Worm (Caenorhabditis elegans): ENCODE data around the gene F58F12.4.

F58F12.4 gene

ce11 chrII:6343893-6344292 lies 42.7 kb upstream of the F58F12.4 start, which contains the start of gene txt-18 (continued):
- no peak for TF ChIP-seq ceh-16 (tag; optimal IDR thresholded peaks at IDR 0.05)
- peak; percentile 17 for TF ChIP-seq egl-27 (tag; optimal IDR thresholded peaks at IDR 0.05)
- TF ChIP-seq nhr-11 (tag; optimal IDR thresholded peaks at IDR 0.05) = no peak
- TF ChIP-seq ztf-11 (tag; optimal IDR thresholded peaks at IDR 0.05) = no peak
- TF ChIP-seq Y55F3AM.14 (GFP tag; optimal IDR thresholded peaks at IDR 0.05) = no peak
- TF ChIP-seq snpc-4 (tag; optimal IDR thresholded peaks at IDR 0.05) = no peak
- no peak for TF ChIP-seq zag-1 (tag; optimal IDR thresholded peaks at IDR 0.05)
- TF ChIP-seq mab-5 (tag; optimal IDR thresholded peaks at IDR 0.05) = no peak
- no peak for TF ChIP-seq unc-39 (tag; optimal IDR thresholded peaks at IDR 0.05)
- no peak for TF ChIP-seq lin-13 (GFP tag; optimal IDR thresholded peaks at IDR 0.05)
- peak; percentile 13 for TF ChIP-seq F13H6.1 (tag; optimal IDR thresholded peaks at IDR 0.05)
- no peak for TF ChIP-seq ceh-82 (tag; optimal IDR thresholded peaks at IDR 0.05)
- peak; percentile 59 for TF ChIP-seq nhr-129 (tag; optimal IDR thresholded peaks at IDR 0.05)
- TF ChIP-seq lsy-2 (tag; optimal IDR thresholded peaks at IDR 0.05) = peak in 1 of 2 experiments; percentile 34
- no peak for TF ChIP-seq nhr-237 (tag; optimal IDR thresholded peaks at IDR 0.05)
- TF ChIP-seq nhr-25 (tag; optimal IDR thresholded peaks at IDR 0.05) = peak; percentile 72

ce11 chrII:6344513-6344912 lies 42.1 kb upstream of the F58F12.4 start:
- TF ChIP-seq mdl-1 (tag; optimal IDR thresholded peaks at IDR 0.05) (no peak), lin-13 (GFP tag; optimal IDR thresholded peaks at IDR 0.05) (no peak), nhr-10 (tag; optimal IDR thresholded peaks at IDR 0.05) (no peak), nhr-237 (tag; optimal IDR thresholded peaks at IDR 0.05) (no peak), sem-4 (tag; optimal IDR thresholded peaks at IDR 0.05) (no peak), sma-9 (GFP tag; optimal IDR thresholded peaks at IDR 0.05) (no peak), sma-9 (tag; optimal IDR thresholded peaks at IDR 0.05) (no peak), ztf-11 (tag; optimal IDR thresholded peaks at IDR 0.05) (no peak), ztf-1 (GFP tag; conservative IDR thresholded peaks at IDR 0.05) (no peak)

DNA sequence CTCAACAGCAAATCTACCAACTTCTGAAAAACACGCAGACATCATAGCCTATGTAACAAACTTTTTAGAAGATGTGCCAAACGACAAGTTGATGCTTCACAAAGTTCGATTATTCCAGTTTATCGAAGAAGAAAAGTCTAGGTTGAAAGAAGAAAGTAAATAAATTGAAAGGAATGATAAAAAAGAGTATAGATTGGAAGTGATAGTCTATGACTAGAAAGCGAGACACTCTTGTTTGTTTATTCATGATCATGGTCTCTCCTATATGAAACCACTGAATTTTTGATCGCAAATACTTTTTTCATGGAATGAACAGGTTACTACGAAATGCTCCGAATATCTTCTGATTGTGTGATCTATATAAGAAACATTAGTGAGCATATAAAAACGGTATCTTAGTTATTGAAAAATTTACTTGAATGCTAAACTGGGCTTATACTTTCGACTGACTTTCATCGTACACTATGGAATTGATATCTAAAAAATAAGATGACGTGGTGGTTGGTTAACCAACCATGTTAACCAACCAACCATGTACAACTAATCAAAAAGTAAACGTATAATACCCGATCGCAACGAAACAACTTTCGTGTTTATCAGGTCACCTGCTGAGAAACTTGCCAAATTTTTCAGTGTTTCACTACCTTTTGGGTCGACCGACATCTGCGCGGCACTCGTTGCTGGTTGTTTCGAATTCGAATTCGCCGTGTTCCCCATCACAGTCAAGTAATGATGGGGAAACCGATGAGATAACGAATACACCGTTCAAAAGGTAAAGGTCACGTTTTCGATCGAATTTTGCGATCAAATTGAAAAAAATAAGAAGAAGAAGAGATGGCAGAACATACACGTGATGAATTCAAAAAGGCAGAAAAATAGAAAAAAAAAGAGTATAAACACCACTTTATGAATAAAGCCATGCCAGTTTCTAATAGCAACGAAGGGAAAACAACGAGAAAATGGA lies 41.1 kb upstream of the F58F12.4 start, which contains the start of gene C32D5.8:
C32D5.8 (minus strand) TSS at position 770 of the 964 bp plus-strand sequence.
- peak; percentile 57 for TF ChIP-seq ceh-16 (tag; optimal IDR thresholded peaks at IDR 0.05)
- peak; percentile 45 for TF ChIP-seq blmp-1 (tag; optimal IDR thresholded peaks at IDR 0.05; ENCODE audit: insufficient read depth)
- TF ChIP-seq nhr-21 (tag; optimal IDR thresholded peaks at IDR 0.05) = peak; percentile 51
- no peak for TF ChIP-seq lin-13 (GFP tag; optimal IDR thresholded peaks at IDR 0.05)
- no peak for TF ChIP-seq nhr-23 (tag; optimal IDR thresholded peaks at IDR 0.05)
- peak; percentile 10 for TF ChIP-seq sma-3 (GFP tag; optimal IDR thresholded peaks at IDR 0.05)
- TF ChIP-seq sma-9 (GFP tag; optimal IDR thresholded peaks at IDR 0.05) = peak; percentile 48
- no peak for TF ChIP-seq sma-9 (tag; optimal IDR thresholded peaks at IDR 0.05)
- peak; percentile 12 for TF ChIP-seq ztf-4 (tag; optimal IDR thresholded peaks at IDR 0.05)
- peak in 1 of 2 experiments; percentile 4 for TF ChIP-seq lsy-2 (tag; optimal IDR thresholded peaks at IDR 0.05)
- peak; percentile 79 for TF ChIP-seq nhr-25 (tag; optimal IDR thresholded peaks at IDR 0.05)
- TF ChIP-seq elt-1 (tag; optimal IDR thresholded peaks at IDR 0.05) = no peak
- TF ChIP-seq ama-1 (optimal IDR thresholded peaks at IDR 0.05) = peak; percentile 38
- TF ChIP-seq crh-2 (tag; optimal IDR thresholded peaks at IDR 0.05) = peak; percentile 33
- no peak for TF ChIP-seq C34F6.9 (tag; optimal IDR thresholded peaks at IDR 0.05)
- TF ChIP-seq fos-1 (tag; optimal IDR thresholded peaks at IDR 0.05) = peak; percentile 23
- no peak for TF ChIP-seq mbf-1 (tag; optimal IDR thresholded peaks at IDR 0.05)

DNA sequence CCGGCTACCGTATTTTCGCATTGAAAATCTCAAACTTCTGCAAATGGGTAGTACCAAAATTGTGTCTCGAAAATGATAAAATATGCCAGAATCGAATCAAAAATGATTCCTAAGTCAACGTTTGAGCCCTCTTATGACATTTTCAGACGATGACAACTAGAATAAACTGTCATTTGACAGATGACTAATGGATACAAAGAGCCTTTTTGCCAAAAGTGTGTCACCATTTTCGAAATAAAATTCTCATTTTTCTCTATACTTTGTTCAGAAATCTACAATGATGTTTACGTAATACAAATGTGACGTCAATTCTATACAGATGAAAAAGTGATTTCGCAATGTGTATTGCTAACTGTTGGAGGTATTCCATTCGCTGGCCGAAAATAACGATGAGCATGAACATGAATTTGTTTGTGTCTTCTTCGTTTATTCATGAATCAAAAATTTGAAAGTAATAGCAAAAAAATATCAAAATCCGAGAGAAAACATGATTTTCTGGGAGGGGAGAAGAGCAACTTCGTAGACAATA lies 40.0 kb upstream of the F58F12.4 start:
- TF ChIP-seq lin-11 (tag; optimal IDR thresholded peaks at IDR 0.05) = no peak
- no peak for TF ChIP-seq R02D3.7 (tag; optimal IDR thresholded peaks at IDR 0.05)
- peak; percentile 98 for TF ChIP-seq ama-1 (optimal IDR thresholded peaks at IDR 0.05)
- peak; percentile 55 for TF ChIP-seq gmeb-1 (tag; optimal IDR thresholded peaks at IDR 0.05)
- TF ChIP-seq egl-27 (tag; optimal IDR thresholded peaks at IDR 0.05) = peak; percentile 25
- 0 out of 2 replicates have a peak, but pooled peaks have one; percentile 66 for TF ChIP-seq ztf-1 (GFP tag; conservative IDR thresholded peaks at IDR 0.05)
- peak; percentile 78 for TF ChIP-seq C34F6.9 (tag; optimal IDR thresholded peaks at IDR 0.05)
- no peak for TF ChIP-seq ceh-16 (tag; optimal IDR thresholded peaks at IDR 0.05)
- TF ChIP-seq blmp-1 (tag; optimal IDR thresholded peaks at IDR 0.05; ENCODE audit: insufficient read depth) = peak; percentile 20
- no peak for TF ChIP-seq nhr-23 (tag; optimal IDR thresholded peaks at IDR 0.05)
- no peak for TF ChIP-seq nhr-11 (tag; optimal IDR thresholded peaks at IDR 0.05)
- peak; percentile 20 for TF ChIP-seq Y55F3AM.14 (GFP tag; optimal IDR thresholded peaks at IDR 0.05)
- TF ChIP-seq ceh-82 (tag; optimal IDR thresholded peaks at IDR 0.05) = no peak
- peak; percentile 62 for TF ChIP-seq sma-9 (GFP tag; optimal IDR thresholded peaks at IDR 0.05)
- TF ChIP-seq sma-9 (tag; optimal IDR thresholded peaks at IDR 0.05) = no peak
- TF ChIP-seq lin-13 (GFP tag; optimal IDR thresholded peaks at IDR 0.05) = peak; percentile 73
- peak; percentile 54 for TF ChIP-seq F13H6.1 (tag; optimal IDR thresholded peaks at IDR 0.05)
- TF ChIP-seq nhr-77 (tag; optimal IDR thresholded peaks at IDR 0.05) = no peak
- no peak for TF ChIP-seq peb-1 (tag; optimal IDR thresholded peaks at IDR 0.05)
- TF ChIP-seq nhr-129 (tag; optimal IDR thresholded peaks at IDR 0.05) = peak; percentile 89
- no peak for TF ChIP-seq nhr-237 (tag; optimal IDR thresholded peaks at IDR 0.05)
- no peak for TF ChIP-seq mbf-1 (tag; optimal IDR thresholded peaks at IDR 0.05)
- peak; percentile 82 for TF ChIP-seq skn-1 (tag; optimal IDR thresholded peaks at IDR 0.05)
- TF ChIP-seq mab-5 (tag; optimal IDR thresholded peaks at IDR 0.05) = no peak
- no peak for TF ChIP-seq elt-1 (tag; optimal IDR thresholded peaks at IDR 0.05)
- TF ChIP-seq mdl-1 (tag; optimal IDR thresholded peaks at IDR 0.05) = no peak
- TF ChIP-seq unc-55 (GFP tag; optimal IDR thresholded peaks at IDR 0.05) = peak; percentile 53
- TF ChIP-seq alr-1 (tag; optimal IDR thresholded peaks at IDR 0.05) = no peak
- TF ChIP-seq ztf-4 (tag; optimal IDR thresholded peaks at IDR 0.05) = peak; percentile 95
- peak; percentile 42 for TF ChIP-seq nhr-10 (tag; optimal IDR thresholded peaks at IDR 0.05)

Data from whole organism, L2 larva.